Fruit fly (Drosophila melanogaster): ENCODE results near the gene RIOK2.

The RIOK2 gene

DNA sequence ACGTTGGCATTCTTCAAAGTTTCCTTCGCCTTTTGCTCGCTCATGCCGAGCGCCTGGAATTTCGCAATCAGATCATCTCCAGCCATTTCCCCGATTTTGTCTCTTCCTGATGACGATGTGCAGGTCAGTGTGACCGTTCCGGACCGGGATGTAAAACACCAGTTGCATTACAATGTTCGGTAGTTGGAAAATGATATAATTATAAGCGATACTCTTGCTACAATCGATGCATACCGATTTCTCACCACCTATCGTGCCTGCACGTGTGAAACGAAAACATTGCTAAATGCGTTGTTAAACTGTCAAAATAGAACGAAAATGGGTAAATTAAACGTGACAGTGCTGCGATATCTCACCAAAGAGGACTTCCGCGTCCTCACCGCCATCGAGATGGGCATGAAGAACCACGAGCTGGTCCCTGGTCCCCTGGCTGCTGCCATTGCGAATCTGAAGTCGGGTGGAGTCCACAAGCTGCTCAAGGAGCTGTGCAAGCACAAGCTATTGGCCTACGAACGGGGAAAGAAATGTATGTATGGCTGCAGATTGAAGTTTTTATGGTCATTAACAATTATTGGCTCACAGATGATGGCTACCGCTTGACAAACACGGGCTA is at the start of gene RIOK2, which contains the start of gene GlnRS:
TSS of gene RIOK2 (plus strand) at position 256 of the 613 bp plus-strand sequence.
TSS of gene GlnRS (minus strand) at position 133 of the 613 bp plus-strand sequence.
- TF ChIP-seq N (GFP tag; optimal IDR thresholded peaks at IDR 0.05) (peak; percentile 100), sv (GFP tag; optimal IDR thresholded peaks at IDR 0.05) (no peak), Myc (optimal IDR thresholded peaks at IDR 0.05) (peak; percentile 75), Abd-B (GFP tag; optimal IDR thresholded peaks at IDR 0.05) (peak; percentile 59), Hr78 (GFP tag; optimal IDR thresholded peaks at IDR 0.05) (peak; percentile 79), Sp1 (GFP tag; optimal IDR thresholded peaks at IDR 0.05) (peak; percentile 13), Rel (GFP tag; optimal IDR thresholded peaks at IDR 0.05) (no peak), Rel (tag; optimal IDR thresholded peaks at IDR 0.05) (peak; percentile 54), dmrt93B (GFP tag; optimal IDR thresholded peaks at IDR 0.05) (no peak)

- no peak for TF ChIP-seq psq (GFP tag; optimal IDR thresholded peaks at IDR 0.05)
- TF ChIP-seq Sp1 (GFP tag; optimal IDR thresholded peaks at IDR 0.05): no peak
- TF ChIP-seq lola (GFP tag; optimal IDR thresholded peaks at IDR 0.05): no peak
- TF ChIP-seq CG32264 (GFP tag; optimal IDR thresholded peaks at IDR 0.05): no peak
- TF ChIP-seq sage (GFP tag; optimal IDR thresholded peaks at IDR 0.05): no peak
- TF ChIP-seq ey (GFP tag; optimal IDR thresholded peaks at IDR 0.05): no peak
- TF ChIP-seq fru (GFP tag; optimal IDR thresholded peaks at IDR 0.05): no peak
- no peak for TF ChIP-seq CG9705 (GFP tag; optimal IDR thresholded peaks at IDR 0.05)
Measured at dm6 chr3R:25215997-25216396, 49.6 kb upstream of the RIOK2 start, which contains the start of gene CG31106. CG31106 (plus strand) TSS chr3R:25216297.

DNA sequence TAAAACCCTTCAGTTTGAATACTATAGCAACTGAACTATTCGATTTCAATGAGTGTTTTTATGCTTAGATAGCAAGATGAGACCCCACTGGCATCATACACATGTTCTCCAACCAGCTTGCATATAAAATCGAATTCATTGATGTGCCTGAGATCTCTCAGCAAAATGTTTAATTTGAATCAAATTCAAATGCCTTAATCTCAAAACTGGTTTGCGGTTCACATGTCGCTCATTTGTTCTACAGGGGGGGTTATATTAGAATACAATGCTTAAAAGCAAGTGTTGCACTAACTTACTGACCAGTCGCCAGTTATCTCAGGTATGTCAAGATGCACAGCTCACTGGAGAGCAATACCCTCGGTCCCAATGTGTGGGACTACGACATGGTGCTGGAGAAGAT is 46.6 kb upstream of the RIOK2 start, which contains the start of gene CG31103:
TSS of gene CG31103 (plus strand) at position 301 of the 400 bp plus-strand sequence.
- TF ChIP-seq foxo (GFP tag; optimal IDR thresholded peaks at IDR 0.05) (no peak), dl (GFP tag; optimal IDR thresholded peaks at IDR 0.05; ENCODE audit: insufficient read depth in 1 of 2, partially characterized antibody in 2 of 2) (no peak), Rel (GFP tag; optimal IDR thresholded peaks at IDR 0.05) (no peak), Rel (tag; optimal IDR thresholded peaks at IDR 0.05) (no peak), brk (GFP tag; optimal IDR thresholded peaks at IDR 0.05) (no peak), Vsx2 (GFP tag; optimal IDR thresholded peaks at IDR 0.05; ENCODE audit: partially characterized antibody) (no peak), OdsH (GFP tag; optimal IDR thresholded peaks at IDR 0.05) (no peak), Mio (GFP tag; optimal IDR thresholded peaks at IDR 0.05) (no peak), N (GFP tag; optimal IDR thresholded peaks at IDR 0.05) (no peak)

DNA sequence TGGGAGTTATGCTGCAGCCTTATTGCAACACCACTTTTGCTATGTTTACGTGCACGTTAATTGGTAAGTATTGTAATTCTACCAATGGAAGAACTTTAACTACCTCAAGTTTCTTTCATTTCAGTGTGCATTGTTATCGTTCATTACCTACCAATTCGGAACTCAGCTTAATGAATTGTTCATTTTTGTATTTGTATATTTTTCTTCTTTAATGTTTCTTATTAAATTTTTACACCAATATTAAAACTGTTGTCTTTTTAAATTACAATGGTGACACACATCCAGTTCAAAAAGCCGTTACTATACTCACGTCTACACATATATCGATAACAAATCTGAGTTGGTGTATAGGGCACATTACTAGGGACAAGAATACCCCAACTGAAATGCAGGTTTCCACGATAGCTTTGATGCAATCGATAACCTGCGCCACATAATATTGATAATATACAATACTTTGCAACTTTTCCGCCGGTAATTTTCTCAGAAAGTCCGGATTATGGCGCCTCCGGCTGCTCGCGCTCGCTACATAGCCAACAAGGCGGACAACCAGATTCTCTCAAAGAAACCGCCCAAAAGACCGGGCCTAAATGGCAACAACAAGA is 44.3 kb upstream of the RIOK2 start, which contains the start of gene Alg9:
TSS of gene Alg9 (plus strand) at position 387 of the 605 bp plus-strand sequence.
- no peak for TF ChIP-seq Jra (GFP tag; optimal IDR thresholded peaks at IDR 0.05)
- TF ChIP-seq br (GFP tag; optimal IDR thresholded peaks at IDR 0.05): no peak
- no peak for TF ChIP-seq Mio (GFP tag; optimal IDR thresholded peaks at IDR 0.05)
- TF ChIP-seq Hr83 (GFP tag; optimal IDR thresholded peaks at IDR 0.05; ENCODE audit: poor library complexity, severe bottlenecking): peak; percentile 71
- TF ChIP-seq Hr78 (GFP tag; optimal IDR thresholded peaks at IDR 0.05): peak; percentile 47
- TF ChIP-seq CrebA (GFP tag; optimal IDR thresholded peaks at IDR 0.05; ENCODE audit: borderline replicate concordance): no peak
- TF ChIP-seq psq (GFP tag; optimal IDR thresholded peaks at IDR 0.05): no peak
- no peak for TF ChIP-seq usp (GFP tag; optimal IDR thresholded peaks at IDR 0.05)
- TF ChIP-seq Abd-B (GFP tag; optimal IDR thresholded peaks at IDR 0.05): no peak
- peak; percentile 92 for TF ChIP-seq N (GFP tag; optimal IDR thresholded peaks at IDR 0.05)
- no peak for TF ChIP-seq sage (GFP tag; optimal IDR thresholded peaks at IDR 0.05)

dm6 chr3R:25225483-25225882 is 40.2 kb upstream of the RIOK2 start:
- TF ChIP-seq HLH106 (tag; optimal IDR thresholded peaks at IDR 0.05) (no peak), CG32264 (GFP tag; optimal IDR thresholded peaks at IDR 0.05) (no peak), Vsx2 (GFP tag; optimal IDR thresholded peaks at IDR 0.05; ENCODE audit: partially characterized antibody) (no peak), br (GFP tag; optimal IDR thresholded peaks at IDR 0.05) (no peak), psq (GFP tag; optimal IDR thresholded peaks at IDR 0.05) (no peak), tai (GFP tag; optimal IDR thresholded peaks at IDR 0.05) (no peak), h (GFP tag; optimal IDR thresholded peaks at IDR 0.05) (no peak)
